Worm (Caenorhabditis elegans): Measurements from ENCODE around the gene anoh-1.

anoh-1 gene

DNA sequence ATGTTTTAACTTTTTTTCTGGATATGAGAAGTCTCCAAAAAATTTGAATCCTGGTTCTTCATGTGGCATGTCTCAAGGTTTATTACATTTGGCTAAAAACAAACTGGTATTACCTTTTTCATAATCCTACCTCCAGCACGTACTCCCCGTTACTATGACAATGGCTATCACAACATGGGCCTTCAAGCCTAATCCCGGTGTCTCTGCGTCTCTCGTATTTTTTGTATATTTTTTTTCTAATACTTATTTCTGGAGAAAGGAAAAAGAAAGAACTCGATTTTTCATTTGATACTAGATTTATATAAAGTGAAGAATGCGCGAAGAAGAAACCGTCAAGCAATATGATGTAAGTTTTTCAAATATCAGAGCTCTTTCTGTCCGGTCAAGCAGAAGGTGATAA is at the start of gene anoh-1:
anoh-1 (plus strand) TSS at position 301 of the 400 bp plus-strand sequence.
- TF ChIP-seq sup-37 (GFP tag; optimal IDR thresholded peaks at IDR 0.05) (no peak), blmp-1 (tag; optimal IDR thresholded peaks at IDR 0.05) (no peak), efl-3 (GFP tag; optimal IDR thresholded peaks at IDR 0.05) (no peak), unc-62 (GFP tag; optimal IDR thresholded peaks at IDR 0.05) (no peak), isw-1 (GFP tag; IDR thresholded peaks at IDR 0.05) (no peak), ztf-11 (tag; optimal IDR thresholded peaks at IDR 0.05) (no peak), nhr-47 (tag; optimal IDR thresholded peaks at IDR 0.05) (no peak), ceh-90 (tag; optimal IDR thresholded peaks at IDR 0.05) (no peak), ama-1 (optimal IDR thresholded peaks at IDR 0.05) (no peak), dpl-1 (GFP tag; optimal IDR thresholded peaks at IDR 0.05) (no peak), ets-5 (GFP tag; IDR thresholded peaks at IDR 0.05) (no peak), nhr-76 (tag; optimal IDR thresholded peaks at IDR 0.05) (no peak), C16A3.4 (tag; optimal IDR thresholded peaks at IDR 0.05) (no peak)

DNA sequence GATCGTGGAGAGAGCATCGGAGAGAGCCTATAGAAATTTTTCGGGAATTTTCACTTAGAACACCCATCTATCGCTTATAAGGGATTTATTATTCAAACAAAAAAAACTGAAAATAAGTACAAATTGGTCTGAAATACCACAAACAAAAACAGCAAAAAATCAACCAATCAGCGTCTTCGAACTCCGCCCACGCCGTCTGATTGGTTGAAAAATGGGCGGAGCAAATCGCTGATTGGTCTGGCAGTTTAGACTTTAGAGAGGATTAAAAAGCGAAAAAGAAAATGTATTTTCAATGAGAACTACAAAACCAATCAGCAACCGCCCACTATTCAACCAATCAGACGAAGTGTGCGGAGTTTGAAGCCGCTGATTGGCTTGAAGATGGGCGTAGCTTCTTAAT is 45.3 kb upstream of the anoh-1 start:
- TF ChIP-seq ceh-90 (tag; optimal IDR thresholded peaks at IDR 0.05) (no peak), nhr-85 (tag) (peak; percentile 47), unc-86 (tag; optimal IDR thresholded peaks at IDR 0.05) (no peak)

- no peak for TF ChIP-seq sox-4 (tag; optimal IDR thresholded peaks at IDR 0.05)
Measured at ce11 chrIII:13201901-13202300, 44.5 kb upstream of the anoh-1 start.

ce11 chrIII:13204682-13205081 is 41.7 kb upstream of the anoh-1 start, which contains the start of gene Y39E4B.11:
Y39E4B.11 (plus strand) TSS chrIII:13204982.
- TF ChIP-seq efl-1 (optimal IDR thresholded peaks at IDR 0.05) (no peak), efl-1 (GFP tag; optimal IDR thresholded peaks at IDR 0.05 in 1 of 2) (peak in 1 of 2 experiments; percentile 31), snpc-4 (tag; optimal IDR thresholded peaks at IDR 0.05) (no peak), pag-3 (tag; optimal IDR thresholded peaks at IDR 0.05; ENCODE audit: borderline replicate concordance, insufficient read depth) (no peak)

DNA sequence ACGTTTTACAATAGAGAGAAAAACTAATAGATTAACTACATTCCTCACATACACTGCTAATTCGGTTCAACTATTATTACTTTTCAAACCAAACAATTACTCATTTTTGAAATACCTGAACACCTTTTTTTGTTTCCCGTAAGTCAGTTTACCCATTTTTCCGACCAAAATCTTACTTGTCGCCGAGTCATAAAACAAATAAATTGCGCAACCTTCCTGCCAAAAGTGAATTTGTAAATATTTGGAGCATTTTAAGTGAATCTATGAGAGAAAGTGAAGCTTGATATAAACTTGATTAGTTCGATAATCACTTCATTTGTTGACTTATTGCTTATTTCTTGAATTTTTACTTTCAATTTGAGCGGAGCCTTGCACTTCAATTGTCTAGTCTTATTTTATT is 37.4 kb upstream of the anoh-1 start:
- TF ChIP-seq aha-1 (tag; optimal IDR thresholded peaks at IDR 0.05) (no peak), sup-37 (GFP tag; optimal IDR thresholded peaks at IDR 0.05) (no peak), lin-14 (GFP tag; optimal IDR thresholded peaks at IDR 0.05) (no peak), rnt-1 (tag; optimal IDR thresholded peaks at IDR 0.05) (no peak), nhr-77 (tag; optimal IDR thresholded peaks at IDR 0.05) (no peak), ceh-8 (GFP tag; optimal IDR thresholded peaks at IDR 0.05) (no peak), nhr-84 (tag; optimal IDR thresholded peaks at IDR 0.05) (no peak), lin-15B (tag; optimal IDR thresholded peaks at IDR 0.05) (no peak), fkh-10 (GFP tag; optimal IDR thresholded peaks at IDR 0.05) (no peak), F16B12.6 (tag; optimal IDR thresholded peaks at IDR 0.05) (no peak), fos-1 (tag; optimal IDR thresholded peaks at IDR 0.05) (no peak), zip-4 (GFP tag; optimal IDR thresholded peaks at IDR 0.05) (no peak), ztf-4 (tag; optimal IDR thresholded peaks at IDR 0.05) (no peak), lin-13 (GFP tag; optimal IDR thresholded peaks at IDR 0.05) (no peak)

ce11 chrIII:13212366-13212765 is 34.0 kb upstream of the anoh-1 start, which contains the start of gene tsp-3:
tsp-3 (plus strand) TSS chrIII:13212666.
- TF ChIP-seq swsn-7 (tag; optimal IDR thresholded peaks at IDR 0.05) (no peak), snu-23 (GFP tag; optimal IDR thresholded peaks at IDR 0.05) (no peak), ceh-82 (tag; optimal IDR thresholded peaks at IDR 0.05) (no peak), isw-1 (GFP tag; IDR thresholded peaks at IDR 0.05) (no peak), ceh-63 (GFP tag; optimal IDR thresholded peaks at IDR 0.05) (no peak), nhr-237 (tag; optimal IDR thresholded peaks at IDR 0.05) (no peak), tbx-2 (tag; optimal IDR thresholded peaks at IDR 0.05) (no peak), nhr-90 (tag; optimal IDR thresholded peaks at IDR 0.05; ENCODE audit: poor library complexity) (no peak), C04F5.9 (tag; optimal IDR thresholded peaks at IDR 0.05) (no peak), zag-1 (tag; optimal IDR thresholded peaks at IDR 0.05) (no peak)
